Fruit fly (Drosophila melanogaster) whole organism, wandering third instar larva: ENCODE measurements around the gene Nadsyn.

ENCODE experiments used
- Abd-B ChIP-seq: fragments of >200 bp; optimal IDR thresholded peaks from 2 replicates; lab custom pipeline; 2017; ENCODE audit warnings: missing biosample characterization, missing genetic modification characterization
- CG9705 ChIP-seq: fragments of 200-800 bp; sonication (Bioruptor generic); optimal IDR thresholded peaks from 2 replicates; lab custom pipeline; 2018; ENCODE audit warnings: missing biosample characterization, mild to moderate bottlenecking, missing genetic modification characterization
- CrebA ChIP-seq: fragments of 200-800 bp; sonication (Bioruptor generic); optimal IDR thresholded peaks from 2 replicates; lab custom pipeline; 2016; ENCODE audit warnings: missing biosample characterization, mild to moderate bottlenecking, missing genetic modification characterization, borderline replicate concordance
- Dfd ChIP-seq: fragments of >200 bp; optimal IDR thresholded peaks from 2 replicates; lab custom pipeline; 2017; ENCODE audit warnings: missing biosample characterization, missing genetic modification characterization
- Dif ChIP-seq: fragments of 200-275, 200-300 bp; sonication (Bioruptor generic); optimal IDR thresholded peaks from 2 replicates; lab custom pipeline; 2018; ENCODE audit warnings: missing biosample characterization, missing genetic modification characterization; ENCODE audit not compliant: partially characterized antibody
- GATAd ChIP-seq: sonication (Bioruptor generic); optimal IDR thresholded peaks from 2 replicates; lab custom pipeline; 2016; ENCODE audit warnings: missing biosample characterization, missing genetic modification characterization
- HLH106 ChIP-seq: fragments of 200-800 bp; optimal IDR thresholded peaks from 3 replicates; lab custom pipeline; 2019; ENCODE audit warnings: missing biosample characterization, mild to moderate bottlenecking, missing genetic modification characterization, moderate library complexity
- Hnf4 ChIP-seq: fragments of 200-800 bp; sonication (Bioruptor generic); optimal IDR thresholded peaks from 2 replicates; lab custom pipeline; 2016; ENCODE audit warnings: missing biosample characterization, mild to moderate bottlenecking, missing genetic modification characterization
- Hr78 ChIP-seq: fragments of >200 bp; optimal IDR thresholded peaks from 2 replicates; lab custom pipeline; 2017; ENCODE audit warnings: missing biosample characterization, missing genetic modification characterization
- Myc ChIP-seq: fragments of >200 bp; optimal IDR thresholded peaks from 2 replicates; lab custom pipeline; 2017
- N ChIP-seq: fragments of >200 bp; optimal IDR thresholded peaks from 2 replicates; lab custom pipeline; 2018; ENCODE audit warnings: missing biosample characterization, missing external identifiers, missing genetic modification characterization
- OdsH ChIP-seq: fragments of 200-800 bp; sonication (Bioruptor generic); optimal IDR thresholded peaks from 2 replicates; lab custom pipeline; 2016; ENCODE audit warnings: missing biosample characterization, mild to moderate bottlenecking, missing genetic modification characterization
- Rel ChIP-seq, 2 experiments: fragments of 200-800 bp; sonication (Bioruptor generic) in 1 of 2; optimal IDR thresholded peaks; 2 replicates in 1 of 2; 3 replicates in 1 of 2; lab custom pipeline; 2016 to 2019; ENCODE audit warnings: mild to moderate bottlenecking in 2 of 2, missing biosample characterization in 2 of 2, missing genetic modification characterization in 2 of 2, moderate library complexity in 1 of 2
- Vsx2 ChIP-seq: fragments of 200-300, 225-300 bp; sonication (Bioruptor generic); optimal IDR thresholded peaks from 2 replicates; lab custom pipeline; 2018; ENCODE audit warnings: missing biosample characterization, missing genetic modification characterization; ENCODE audit not compliant: partially characterized antibody
- br ChIP-seq: fragments of 200-800 bp; sonication (Bioruptor generic); optimal IDR thresholded peaks from 2 replicates; lab custom pipeline; 2016; ENCODE audit warnings: missing biosample characterization, missing genetic modification characterization
- brk ChIP-seq: fragments of 200-800 bp; sonication (Bioruptor generic); optimal IDR thresholded peaks from 2 replicates; lab custom pipeline; 2016; ENCODE audit warnings: missing biosample characterization, mild to moderate bottlenecking, missing genetic modification characterization
- dl ChIP-seq, 2 experiments: fragments of 175-275, 200-275 bp in 1 of 2; fragments of 200-275 bp in 1 of 2; sonication (Bioruptor generic); optimal IDR thresholded peaks; lab custom pipeline; 2018; ENCODE audit warnings: mild to moderate bottlenecking in 2 of 2, missing biosample characterization in 2 of 2, missing genetic modification characterization in 2 of 2, moderate library complexity in 2 of 2; ENCODE audit not compliant: partially characterized antibody in 2 of 2, insufficient read depth in 1 of 2
- dmrt93B ChIP-seq: fragments of 200-800 bp; sonication (Bioruptor generic); optimal IDR thresholded peaks from 2 replicates; lab custom pipeline; 2018; ENCODE audit warnings: missing biosample characterization, mild to moderate bottlenecking, missing genetic modification characterization
- dsf ChIP-seq: sonication (Bioruptor generic); optimal IDR thresholded peaks from 2 replicates; lab custom pipeline; 2016; ENCODE audit warnings: missing biosample characterization, missing genetic modification characterization, borderline replicate concordance
- ey ChIP-seq: fragments of 200-800 bp; sonication (Bioruptor generic); optimal IDR thresholded peaks from 2 replicates; lab custom pipeline; 2016; ENCODE audit warnings: missing biosample characterization, missing genetic modification characterization
- foxo ChIP-seq, 2 experiments: fragments of 200-800 bp; sonication (Bioruptor generic); optimal IDR thresholded peaks; 2 replicates in 1 of 2; 3 replicates in 1 of 2; lab custom pipeline; 2016 to 2017; ENCODE audit warnings: missing biosample characterization in 2 of 2, missing genetic modification characterization in 2 of 2
- fru ChIP-seq: fragments of 200-800 bp; sonication (Bioruptor generic); optimal IDR thresholded peaks from 3 replicates; lab custom pipeline; 2016; ENCODE audit warnings: missing biosample characterization, mild to moderate bottlenecking, missing genetic modification characterization
- h ChIP-seq: fragments of 200-800 bp; sonication (Bioruptor generic); optimal IDR thresholded peaks from 3 replicates; lab custom pipeline; 2016; ENCODE audit warnings: missing biosample characterization, mild to moderate bottlenecking, missing genetic modification characterization
- jim ChIP-seq: fragments of 175-275, 200-325 bp; sonication (Bioruptor generic); optimal IDR thresholded peaks from 2 replicates; lab custom pipeline; 2016; ENCODE audit warnings: missing biosample characterization, mild to moderate bottlenecking, missing genetic modification characterization
- lola ChIP-seq: fragments of >200 bp; optimal IDR thresholded peaks from 2 replicates; lab custom pipeline; 2017; ENCODE audit warnings: missing biosample characterization, missing genetic modification characterization
- pan ChIP-seq: fragments of >200 bp; optimal IDR thresholded peaks from 2 replicates; lab custom pipeline; 2017
- psq ChIP-seq: fragments of 200-800 bp; sonication (Bioruptor generic); optimal IDR thresholded peaks from 3 replicates; lab custom pipeline; 2017; ENCODE audit warnings: missing biosample characterization, mild to moderate bottlenecking, missing genetic modification characterization, moderate library complexity
- rgr ChIP-seq: fragments of 200-800 bp; sonication (Bioruptor generic); optimal IDR thresholded peaks from 3 replicates; lab custom pipeline; 2016; ENCODE audit warnings: missing biosample characterization, mild to moderate bottlenecking, missing genetic modification characterization
- sage ChIP-seq: fragments of 200-800 bp; sonication (Bioruptor generic); optimal IDR thresholded peaks from 2 replicates; lab custom pipeline; 2016; ENCODE audit warnings: missing biosample characterization, mild to moderate bottlenecking, missing genetic modification characterization
- sv ChIP-seq: fragments of 200-800 bp; sonication (Bioruptor generic); optimal IDR thresholded peaks from 3 replicates; lab custom pipeline; 2016; ENCODE audit warnings: missing biosample characterization, missing genetic modification characterization
- tai ChIP-seq: sonication (Bioruptor generic); optimal IDR thresholded peaks from 2 replicates; lab custom pipeline; 2016; ENCODE audit warnings: missing biosample characterization, missing genetic modification characterization
- usp ChIP-seq: fragments of >200 bp; optimal IDR thresholded peaks from 2 replicates; lab custom pipeline; 2017; ENCODE audit warnings: missing biosample characterization, missing genetic modification characterization
- woc ChIP-seq: sonication (Bioruptor generic); optimal IDR thresholded peaks from 2 replicates; lab custom pipeline; 2016; ENCODE audit warnings: missing biosample characterization, mild to moderate bottlenecking, missing genetic modification characterization

The Nadsyn gene

dm6 chrX:13753775-13754174, 35.7 kb upstream of the Nadsyn start:
- TF ChIP-seq psq (GFP tag; lab: Kevin White, UChicago) = no peak
- no peak for TF ChIP-seq Rel (GFP tag; optimal IDR thresholded peaks at IDR 0.05; lab: Kevin White, UChicago)
- no peak for TF ChIP-seq Rel (tag; optimal IDR thresholded peaks at IDR 0.05; lab: Kevin White, UChicago)
- no peak for TF ChIP-seq Dif (GFP tag; lab: Kevin White, UChicago)
- TF ChIP-seq GATAd = no peak
- TF ChIP-seq pan (lab: Kevin White, UChicago) = no peak
- TF ChIP-seq br = no peak
- no peak for TF ChIP-seq CG9705 (GFP tag; lab: Kevin White, UChicago)
- no peak for TF ChIP-seq woc (GFP tag; lab: Kevin White, UChicago)
- no peak for TF ChIP-seq tai (GFP tag; lab: Kevin White, UChicago)
- TF ChIP-seq dl (GFP tag; optimal IDR thresholded peaks at IDR 0.05; lab: Kevin White, UChicago; ENCODE audit: insufficient read depth in 1 of 2, partially characterized antibody in 2 of 2) = no peak
- TF ChIP-seq dsf (GFP tag; lab: Kevin White, UChicago) = no peak
- TF ChIP-seq, all 38 proteins: peak for 0

- TF ChIP-seq Rel (GFP tag; optimal IDR thresholded peaks at IDR 0.05; lab: Kevin White, UChicago) (no peak), Rel (tag; optimal IDR thresholded peaks at IDR 0.05; lab: Kevin White, UChicago) (peak; percentile 78), CrebA (GFP tag; lab: Kevin White, UChicago) (peak; percentile 29), CG9705 (GFP tag; lab: Kevin White, UChicago) (no peak), Dfd (no peak), psq (GFP tag; lab: Kevin White, UChicago) (peak; percentile 94), ey (GFP tag; lab: Kevin White, UChicago) (no peak), lola (GFP tag; lab: Kevin White, UChicago) (no peak)
Measured at dm6 chrX:13753101-13753758, 35.1 kb upstream of the Nadsyn start.

- TF ChIP-seq Dif (GFP tag; lab: Kevin White, UChicago) (no peak), N (no peak), Dfd (no peak), Vsx2 (GFP tag; lab: Kevin White, UChicago) (no peak), CG9705 (GFP tag; lab: Kevin White, UChicago) (no peak), dmrt93B (GFP tag; lab: Kevin White, UChicago) (no peak), br (no peak), Rel (GFP tag; optimal IDR thresholded peaks at IDR 0.05; lab: Kevin White, UChicago) (no peak), Rel (tag; optimal IDR thresholded peaks at IDR 0.05; lab: Kevin White, UChicago) (no peak), usp (GFP tag; lab: Kevin White, UChicago) (no peak), lola (GFP tag; lab: Kevin White, UChicago) (no peak), jim (GFP tag; lab: Kevin White, UChicago) (no peak), Abd-B (GFP tag; lab: Kevin White, UChicago) (no peak)
- TF ChIP-seq, all 38 proteins: peak for 0
Measured at dm6 chrX:13752543-13753046, 34.5 kb upstream of the Nadsyn start.

- no peak for TF ChIP-seq Rel (GFP tag; optimal IDR thresholded peaks at IDR 0.05; lab: Kevin White, UChicago)
- no peak for TF ChIP-seq Rel (tag; optimal IDR thresholded peaks at IDR 0.05; lab: Kevin White, UChicago)
- no peak for TF ChIP-seq N
- TF ChIP-seq Hnf4 (GFP tag; lab: Kevin White, UChicago) = no peak
- no peak for TF ChIP-seq jim (GFP tag; lab: Kevin White, UChicago)
- no peak for TF ChIP-seq ey (GFP tag; lab: Kevin White, UChicago)
Measured at dm6 chrX:13749873-13750241, 31.8 kb upstream of the Nadsyn start.

dm6 chrX:13748906-13749872, 31.1 kb upstream of the Nadsyn start:
- TF ChIP-seq lola (GFP tag; lab: Kevin White, UChicago) (no peak), pan (lab: Kevin White, UChicago) (no peak), fru (GFP tag; lab: Kevin White, UChicago) (peak; percentile 53), tai (GFP tag; lab: Kevin White, UChicago) (no peak), Myc (lab: Kevin White, UChicago) (no peak), sage (GFP tag; lab: Kevin White, UChicago) (no peak), woc (GFP tag; lab: Kevin White, UChicago) (peak; percentile 14), N (no peak), rgr (GFP tag; lab: Kevin White, UChicago) (peak; percentile 41), OdsH (GFP tag; lab: Kevin White, UChicago) (peak; percentile 39), psq (GFP tag; lab: Kevin White, UChicago) (peak; percentile 58), usp (GFP tag; lab: Kevin White, UChicago) (no peak), foxo (GFP tag; optimal IDR thresholded peaks at IDR 0.05; lab: Kevin White, UChicago) (peak in 1 of 2 experiments; percentile 49), Dif (GFP tag; lab: Kevin White, UChicago) (no peak), ey (GFP tag; lab: Kevin White, UChicago) (peak; percentile 42), dl (GFP tag; optimal IDR thresholded peaks at IDR 0.05; lab: Kevin White, UChicago; ENCODE audit: insufficient read depth in 1 of 2, partially characterized antibody in 2 of 2) (no peak), Rel (GFP tag; optimal IDR thresholded peaks at IDR 0.05; lab: Kevin White, UChicago) (no peak), Rel (tag; optimal IDR thresholded peaks at IDR 0.05; lab: Kevin White, UChicago) (peak; percentile 42), HLH106 (tag; lab: Kevin White, UChicago) (peak; percentile 38), br (peak; percentile 1), Hr78 (no peak), dmrt93B (GFP tag; lab: Kevin White, UChicago) (peak; percentile 16), sv (GFP tag; lab: Kevin White, UChicago) (peak; percentile 60), CG9705 (GFP tag; lab: Kevin White, UChicago) (no peak), brk (GFP tag; lab: Kevin White, UChicago) (no peak), h (GFP tag; lab: Kevin White, UChicago) (peak; percentile 25)
